Worm (Caenorhabditis elegans) whole organism, L3 larva: ENCODE data around the gene F58B3.4.

ENCODE experiments used
- ama-1 ChIP-seq: fragments of 150-350 bp; optimal IDR thresholded peaks from 2 replicates; lab custom pipeline; 2018
- fos-1 ChIP-seq: fragments of 150-350 bp; optimal IDR thresholded peaks from 2 replicates; lab custom pipeline; 2014; ENCODE audit warnings: missing biosample characterization, missing genetic modification characterization
- nhr-76 ChIP-seq: fragments of 150-350 bp; sonication (generic microtip); optimal IDR thresholded peaks from 5 replicates; lab custom pipeline; 2014; ENCODE audit warnings: missing biosample characterization, missing genetic modification characterization

DNA sequence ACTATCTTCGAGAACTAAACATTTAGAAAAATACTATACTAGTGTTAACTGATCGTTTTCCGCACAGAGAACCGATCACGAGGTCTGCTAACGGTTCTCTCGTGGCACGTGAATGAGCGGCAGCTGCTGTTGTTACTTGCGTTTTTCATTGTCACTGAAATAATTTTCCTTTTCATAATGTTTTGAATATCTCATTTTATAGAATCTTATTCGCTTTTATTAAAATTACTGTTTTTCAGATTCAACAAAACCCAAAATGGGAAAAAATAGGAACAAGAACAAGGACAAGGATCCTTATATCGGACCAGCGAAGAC, 4.7 kb upstream of the F58B3.4 start, which contains the start of gene F58B3.6:
- TF ChIP-seq nhr-76 (no peak), ama-1 (lab: Kevin White, UChicago) (no peak), fos-1 (tag; lab: Kevin White, UChicago) (no peak)
